Worm (Caenorhabditis elegans) whole organism, L3 larva: ENCODE data around the gene srf-3.
A peak's percentile ranks its signal among the peaks of the same experiment; 100 is the strongest.

ENCODE experiments used
- daf-12 ChIP-seq: fragments of 150-350 bp; optimal IDR thresholded peaks from 2 replicates; lab custom pipeline; 2014; ENCODE audit warnings: missing biosample characterization, missing genetic modification reagents, missing genetic modification characterization
- lin-39 ChIP-seq: fragments of 150-350 bp; optimal IDR thresholded peaks from 2 replicates; lab custom pipeline; 2018; ENCODE audit warnings: missing biosample characterization, missing genetic modification reagents, missing genetic modification characterization
- nhr-28 ChIP-seq: fragments of 150-350 bp; optimal IDR thresholded peaks from 2 replicates; lab custom pipeline; 2014; ENCODE audit warnings: missing biosample characterization, missing genetic modification characterization
- nhr-76 ChIP-seq: fragments of 150-350 bp; sonication (generic microtip); optimal IDR thresholded peaks from 5 replicates; lab custom pipeline; 2014; ENCODE audit warnings: missing biosample characterization, missing genetic modification characterization
- pha-4 ChIP-seq: fragments of 150-350 bp; optimal IDR thresholded peaks from 2 replicates; lab custom pipeline; 2014; ENCODE audit warnings: missing biosample characterization, missing genetic modification reagents, missing genetic modification characterization
- sea-2 ChIP-seq: fragments of 150-350 bp; sonication (generic microtip); optimal IDR thresholded peaks from 4 replicates; lab custom pipeline; 2014; ENCODE audit warnings: missing biosample characterization, missing genetic modification reagents, missing genetic modification characterization
- zag-1 ChIP-seq: fragments of 150-350 bp; optimal IDR thresholded peaks from 2 replicates; lab custom pipeline; 2014; ENCODE audit warnings: missing biosample characterization, missing genetic modification characterization

ce11 chrIV:12831609-12832500, 17.5 kb upstream of the srf-3 start:
- TF ChIP-seq nhr-76 (tag; lab: Kevin White, UChicago), result no peak
- peak; percentile 9 for TF ChIP-seq pha-4
- no peak for TF ChIP-seq daf-12 (tag; lab: Kevin White, UChicago)
- TF ChIP-seq nhr-28 (tag; lab: Kevin White, UChicago), result no peak
- no peak for TF ChIP-seq zag-1 (tag; lab: Kevin White, UChicago)
- TF ChIP-seq lin-39, result peak; percentile 32
- no peak for TF ChIP-seq sea-2
